Worm (Caenorhabditis elegans) whole organism, young adult: Measurements from ENCODE around the gene fbxc-20.

Experiments
- B0261.1 ChIP-seq: sonication (generic microtip); optimal IDR thresholded peaks from 2 replicates; lab custom pipeline; 2016; ENCODE audit warnings: mild to moderate bottlenecking, missing genetic modification characterization, moderate library complexity, missing compliant biosample characterization
- C06A6.2 ChIP-seq: fragments of 200-800 bp; sonication (Bioruptor generic); conservative IDR thresholded peaks from 2 replicates; pipeline ENCODE4 v1.3.6; 2022; ENCODE audit warnings: missing genetic modification characterization, missing compliant biosample characterization
- D2030.7 ChIP-seq: fragments of 200-800 bp; sonication (Bioruptor generic); IDR thresholded peaks from 2 replicates; pipeline ENCODE4 v1.3.6; 2022; ENCODE audit warnings: missing genetic modification reagents, missing genetic modification characterization, missing compliant biosample characterization
- F23B12.7 ChIP-seq: sonication (generic microtip); optimal IDR thresholded peaks from 2 replicates; lab custom pipeline; 2017; ENCODE audit warnings: missing genetic modification characterization, mild to moderate bottlenecking, missing compliant biosample characterization, antibody characterized with exemption, moderate library complexity; ENCODE audit not compliant: insufficient read depth
- F39B2.1 ChIP-seq: fragments of 200-800 bp; sonication (Bioruptor generic); IDR thresholded peaks from 2 replicates; pipeline ENCODE4 v1.3.6; 2022; ENCODE audit warnings: missing genetic modification reagents, missing genetic modification characterization, missing compliant biosample characterization
- F49E8.2 ChIP-seq: sonication (generic microtip); optimal IDR thresholded peaks from 3 replicates; lab custom pipeline; 2017; ENCODE audit warnings: missing genetic modification characterization, mild to moderate bottlenecking, missing compliant biosample characterization, antibody characterized with exemption, moderate library complexity; ENCODE audit not compliant: insufficient read depth
- F57A8.1 ChIP-seq: fragments of 200-800 bp; sonication (Bioruptor generic); optimal IDR thresholded peaks from 2 replicates; lab custom pipeline; 2018; ENCODE audit warnings: mild to moderate bottlenecking, missing genetic modification characterization, moderate library complexity, missing compliant biosample characterization
- Y56A3A.18 ChIP-seq: fragments of 200-800 bp; sonication (Bioruptor generic); IDR thresholded peaks from 2 replicates; pipeline ENCODE4 v1.3.6; 2022; ENCODE audit warnings: missing genetic modification reagents, missing genetic modification characterization, missing compliant biosample characterization
- attf-3 ChIP-seq: fragments of 200-800 bp; sonication (Bioruptor generic); conservative IDR thresholded peaks from 2 replicates; pipeline ENCODE4 v1.3.6; 2022; ENCODE audit warnings: missing genetic modification reagents, missing genetic modification characterization, missing compliant biosample characterization
- attf-6 ChIP-seq: fragments of 200-800 bp; sonication (Bioruptor generic); IDR thresholded peaks from 2 replicates; pipeline ENCODE4 v1.3.6; 2022; ENCODE audit warnings: missing genetic modification reagents, missing genetic modification characterization, missing compliant biosample characterization
- ceh-40 ChIP-seq: fragments of 200-800 bp; sonication (Bioruptor generic); IDR thresholded peaks from 2 replicates; pipeline ENCODE4 v1.3.6; 2022; ENCODE audit warnings: missing genetic modification characterization, missing compliant biosample characterization
- ceh-79 ChIP-seq: sonication (generic microtip); optimal IDR thresholded peaks from 2 replicates; lab custom pipeline; 2017; ENCODE audit warnings: mild to moderate bottlenecking, missing genetic modification characterization, missing compliant biosample characterization
- egl-18 ChIP-seq: fragments of 200-800 bp; sonication (Bioruptor generic); IDR thresholded peaks from 2 replicates; pipeline ENCODE4 v1.3.6; 2022; ENCODE audit warnings: missing genetic modification reagents, missing genetic modification characterization, missing compliant biosample characterization
- egl-44 ChIP-seq: fragments of 200-800 bp; sonication (Bioruptor generic); IDR thresholded peaks from 2 replicates; pipeline ENCODE4 v1.3.6; 2022; ENCODE audit warnings: missing genetic modification reagents, missing genetic modification characterization, missing compliant biosample characterization
- egrh-3 ChIP-seq: fragments of 200-800 bp; sonication (Bioruptor generic); IDR thresholded peaks from 2 replicates; pipeline ENCODE4 v1.3.6; 2022; ENCODE audit warnings: missing genetic modification reagents, missing genetic modification characterization, missing compliant biosample characterization
- gei-17 ChIP-seq: fragments of 200-800 bp; sonication (Bioruptor generic); optimal IDR thresholded peaks from 2 replicates; lab custom pipeline; 2018; ENCODE audit warnings: mild to moderate bottlenecking, missing genetic modification characterization, missing compliant biosample characterization
- hsf-1 ChIP-seq: fragments of 200-800 bp; sonication (Bioruptor generic); IDR thresholded peaks from 2 replicates; pipeline ENCODE4 v1.3.6; 2022; ENCODE audit warnings: missing genetic modification reagents, missing genetic modification characterization, missing compliant biosample characterization
- lag-1 ChIP-seq: fragments of 200-800 bp; sonication (Bioruptor generic); IDR thresholded peaks from 2 replicates; pipeline ENCODE4 v1.3.6; 2022; ENCODE audit warnings: missing genetic modification reagents, missing genetic modification characterization, missing compliant biosample characterization
- lin-26 ChIP-seq: fragments of 200-800 bp; sonication (Bioruptor generic); IDR thresholded peaks from 2 replicates; pipeline ENCODE4 v1.3.6; 2022; ENCODE audit warnings: missing genetic modification reagents, missing genetic modification characterization, missing compliant biosample characterization
- lin-54 ChIP-seq: fragments of 200-800 bp; sonication (Bioruptor generic); optimal IDR thresholded peaks from 2 replicates; lab custom pipeline; 2018; ENCODE audit warnings: mild to moderate bottlenecking, missing genetic modification characterization, missing compliant biosample characterization
- lsl-1 ChIP-seq: fragments of 200-800 bp; sonication (Bioruptor generic); optimal IDR thresholded peaks from 2 replicates; lab custom pipeline; 2018; ENCODE audit warnings: mild to moderate bottlenecking, missing genetic modification characterization, moderate library complexity, missing compliant biosample characterization
- madf-10 ChIP-seq: sonication (generic microtip); optimal IDR thresholded peaks from 2 replicates; lab custom pipeline; 2016; ENCODE audit warnings: mild to moderate bottlenecking, missing genetic modification characterization, missing compliant biosample characterization
- madf-6 ChIP-seq: fragments of 200-800 bp; sonication (Bioruptor generic); IDR thresholded peaks from 2 replicates; pipeline ENCODE4 v1.3.6; 2022; ENCODE audit warnings: missing genetic modification reagents, missing genetic modification characterization, missing compliant biosample characterization
- mcd-1 ChIP-seq: fragments of 200-800 bp; sonication (Bioruptor generic); IDR thresholded peaks from 2 replicates; pipeline ENCODE4 v1.3.6; 2022; ENCODE audit warnings: missing genetic modification reagents, missing genetic modification characterization, missing compliant biosample characterization
- mel-28 ChIP-seq: sonication (generic microtip); optimal IDR thresholded peaks from 2 replicates; lab custom pipeline; 2016; ENCODE audit warnings: borderline replicate concordance, mild to moderate bottlenecking, missing genetic modification characterization, missing compliant biosample characterization
- mxl-1 ChIP-seq: sonication (generic microtip); optimal IDR thresholded peaks from 2 replicates; lab custom pipeline; 2016; ENCODE audit warnings: missing genetic modification characterization, missing compliant biosample characterization
- nfyb-1 ChIP-seq: fragments of 200-800 bp; sonication (Bioruptor generic); IDR thresholded peaks from 2 replicates; pipeline ENCODE4 v1.3.6; 2022; ENCODE audit warnings: missing genetic modification reagents, missing genetic modification characterization, missing compliant biosample characterization
- nhr-90 ChIP-seq: sonication (generic microtip); optimal IDR thresholded peaks from 2 replicates; lab custom pipeline; 2016; ENCODE audit warnings: missing genotype, mild to moderate bottlenecking, missing genetic modification characterization, missing compliant biosample characterization
- tlf-1 ChIP-seq: fragments of 200-800 bp; sonication (Bioruptor generic); optimal IDR thresholded peaks from 2 replicates; lab custom pipeline; 2018; ENCODE audit warnings: mild to moderate bottlenecking, missing genetic modification characterization, missing compliant biosample characterization
- xnd-1 ChIP-seq: sonication (generic microtip); optimal IDR thresholded peaks from 2 replicates; lab custom pipeline; 2016; ENCODE audit warnings: missing genotype, missing genetic modification reagents, missing genetic modification characterization, missing compliant biosample characterization
- zfh-2 ChIP-seq: fragments of 200-800 bp; sonication (Bioruptor generic); conservative IDR thresholded peaks from 2 replicates; pipeline ENCODE4 v1.3.6; 2022; ENCODE audit warnings: missing genetic modification reagents, missing genetic modification characterization, missing compliant biosample characterization
- zim-3 ChIP-seq: sonication (generic microtip); optimal IDR thresholded peaks from 2 replicates; lab custom pipeline; 2017; ENCODE audit warnings: mild to moderate bottlenecking, missing genetic modification characterization, moderate library complexity, missing compliant biosample characterization

fbxc-20 gene

ce11 chrII:2454822-2455221, 35.9 kb downstream of the fbxc-20 start (continued):
- TF ChIP-seq madf-10 (tag; lab: Kevin White, UChicago) = peak; percentile 1

DNA sequence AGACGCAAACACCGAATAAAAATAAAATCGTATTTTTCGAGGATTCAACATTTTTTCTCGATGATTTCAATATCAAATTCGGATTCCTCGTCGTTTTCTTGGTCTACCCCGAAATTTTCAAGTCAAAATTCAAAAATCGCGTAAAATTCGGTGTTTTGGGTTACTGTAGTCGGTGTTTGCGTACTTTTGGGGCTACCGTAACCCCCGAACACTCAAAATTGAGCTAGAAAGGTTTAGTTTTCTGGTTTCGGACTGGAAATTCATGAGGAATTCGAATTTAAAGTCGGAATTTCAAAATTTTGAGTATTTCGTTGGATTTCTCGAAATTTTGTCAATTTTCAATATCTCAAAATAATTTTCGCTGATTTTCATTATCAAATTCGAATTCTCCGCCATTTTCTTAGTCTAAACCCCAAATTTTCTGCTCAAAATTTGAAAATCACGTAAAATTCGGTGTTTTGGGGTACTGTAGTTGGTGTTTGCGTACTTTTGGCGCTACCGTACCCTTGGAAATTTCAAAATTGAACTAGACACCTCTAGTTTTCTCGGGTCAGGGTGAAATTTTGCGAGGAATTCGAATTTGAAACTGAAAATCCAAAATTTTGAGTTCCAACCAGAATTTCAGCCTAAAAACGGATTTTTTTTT, 37.1 kb downstream of the fbxc-20 start:
- TF ChIP-seq lin-54 (GFP tag; lab: Kevin White, UChicago) = no peak
- TF ChIP-seq lsl-1 (GFP tag; lab: Kevin White, UChicago) = peak; percentile 1
- TF ChIP-seq madf-6 (GFP tag; lab: Robert Waterston, UW) = no peak
- TF ChIP-seq C06A6.2 (GFP tag; lab: Robert Waterston, UW) = no peak
- no peak for TF ChIP-seq lag-1
- no peak for TF ChIP-seq ceh-40 (GFP tag; lab: Robert Waterston, UW)
- no peak for TF ChIP-seq Y56A3A.18

- TF ChIP-seq F49E8.2 (tag; lab: Kevin White, UChicago) (no peak), egrh-3 (peak; percentile 71), egl-44 (GFP tag; lab: Robert Waterston, UW) (no peak), zfh-2 (GFP tag; lab: Robert Waterston, UW) (peak; percentile 86), ceh-79 (tag; lab: Kevin White, UChicago) (no peak)
These were observed 38.0 kb downstream of the fbxc-20 start for ce11 chrII:2456973-2457372.

- TF ChIP-seq madf-6 (GFP tag; lab: Robert Waterston, UW) (no peak), lin-26 (GFP tag; lab: Robert Waterston, UW) (no peak), nhr-90 (tag; lab: Kevin White, UChicago) (no peak), zim-3 (tag; lab: Kevin White, UChicago) (no peak), D2030.7 (GFP tag; lab: Robert Waterston, UW) (no peak), F23B12.7 (tag; lab: Kevin White, UChicago) (no peak), attf-6 (GFP tag; lab: Robert Waterston, UW) (no peak), F57A8.1 (no peak), lsl-1 (GFP tag; lab: Kevin White, UChicago) (no peak), tlf-1 (GFP tag; lab: Kevin White, UChicago) (no peak)
These were observed 39.9 kb downstream of the fbxc-20 start, which contains the start of gene pqn-42 for ce11 chrII:2458881-2459280. pqn-42 (minus strand) TSS chrII:2458981.

DNA sequence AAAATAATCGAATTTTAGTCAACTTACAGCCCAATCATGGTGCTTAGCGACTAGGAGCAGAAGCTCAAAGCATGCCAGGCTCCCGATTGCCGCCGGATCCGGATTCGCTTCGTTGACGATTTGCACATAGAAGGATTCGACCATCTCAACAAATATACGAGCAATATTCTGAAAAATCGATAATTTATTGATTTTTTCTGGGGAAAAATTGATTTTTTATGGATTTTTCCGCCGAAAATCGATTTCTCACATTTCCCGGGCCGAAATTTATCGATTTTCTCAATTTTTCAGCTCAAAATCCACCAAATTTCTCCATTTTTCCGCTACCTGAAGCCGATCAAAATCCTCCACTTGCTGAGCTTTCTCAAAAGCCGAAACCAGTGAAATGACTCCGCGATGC, 49.9 kb downstream of the fbxc-20 start:
- TF ChIP-seq nfyb-1 (no peak), mxl-1 (tag; lab: Kevin White, UChicago) (no peak), mel-28 (tag; lab: Kevin White, UChicago) (no peak), B0261.1 (tag; lab: Kevin White, UChicago) (no peak), nhr-90 (tag; lab: Kevin White, UChicago) (no peak), egl-18 (GFP tag; lab: Robert Waterston, UW) (no peak), F39B2.1 (GFP tag; lab: Robert Waterston, UW) (no peak), attf-3 (GFP tag; lab: Robert Waterston, UW) (no peak), F57A8.1 (no peak), xnd-1 (tag; lab: Kevin White, UChicago) (no peak), gei-17 (GFP tag; lab: Kevin White, UChicago) (no peak), mcd-1 (GFP tag; lab: Robert Waterston, UW) (no peak), hsf-1 (no peak), attf-6 (GFP tag; lab: Robert Waterston, UW) (no peak)
